Worm (Caenorhabditis elegans): ENCODE measurements around the gene scrm-8.

ce11 chrIV:4150138-4150537, 14.4 kb upstream of the scrm-8 start:
- no peak for TF ChIP-seq mel-28 (tag; optimal IDR thresholded peaks at IDR 0.05; ENCODE audit: borderline replicate concordance)
- TF ChIP-seq sdz-38 (tag; optimal IDR thresholded peaks at IDR 0.05), result no peak
- TF ChIP-seq sptf-2 (GFP tag; optimal IDR thresholded peaks at IDR 0.05), result no peak
- TF ChIP-seq D2030.7 (GFP tag; IDR thresholded peaks at IDR 0.05), result no peak
- TF ChIP-seq C06A6.2 (GFP tag; conservative IDR thresholded peaks at IDR 0.05), result no peak
- no peak for TF ChIP-seq B0261.1 (tag; optimal IDR thresholded peaks at IDR 0.05)
- TF ChIP-seq snpc-4 (GFP tag; optimal IDR thresholded peaks at IDR 0.05), result no peak
- TF ChIP-seq snpc-4 (tag; optimal IDR thresholded peaks at IDR 0.05), result no peak
- TF ChIP-seq Y67H2A.10 (GFP tag; conservative IDR thresholded peaks at IDR 0.05), result no peak
- TF ChIP-seq rec-8 (tag; optimal IDR thresholded peaks at IDR 0.05), result no peak
- TF ChIP-seq F55B11.4 (tag; optimal IDR thresholded peaks at IDR 0.05; ENCODE audit: borderline replicate concordance, insufficient read depth), result no peak
- no peak for TF ChIP-seq B0019.2 (GFP tag; conservative IDR thresholded peaks at IDR 0.05)
- TF ChIP-seq bed-2 (GFP tag; IDR thresholded peaks at IDR 0.05), result no peak

All from whole organism, young adult.